Fruit fly (Drosophila melanogaster): ENCODE measurements around the gene CG32284.

CG32284 gene

DNA sequence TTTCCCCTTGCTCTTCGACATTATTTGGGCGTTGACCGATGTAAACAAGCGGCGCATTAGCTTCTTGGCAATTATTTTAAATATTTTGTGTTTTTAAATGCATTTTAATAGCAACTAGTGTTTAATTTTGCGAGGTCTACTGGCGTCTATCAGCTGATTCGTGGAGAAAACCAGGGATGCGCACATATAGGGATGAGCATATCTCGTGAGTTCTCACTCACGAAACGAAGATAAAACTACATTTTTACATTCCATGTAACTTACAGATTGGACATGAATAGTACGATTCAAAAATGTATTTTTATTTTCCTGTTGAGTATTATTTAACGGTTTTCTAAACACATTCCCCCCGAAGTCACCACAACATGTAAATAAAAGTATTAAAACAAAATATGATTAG, 11.0 kb downstream of the CG32284 start, which contains the start of gene CG14966 (continued):
- TF ChIP-seq Stat92E (GFP tag; optimal IDR thresholded peaks at IDR 0.05) = peak in 1 of 3 experiments; percentile 80
- TF ChIP-seq lilli (GFP tag; optimal IDR thresholded peaks at IDR 0.05) = peak; percentile 56
- peak; percentile 58 for TF ChIP-seq gro (GFP tag; optimal IDR thresholded peaks at IDR 0.05)
- peak; percentile 7 for TF ChIP-seq CG18262 (tag; optimal IDR thresholded peaks at IDR 0.05)
- no peak for TF ChIP-seq D19B (GFP tag; optimal IDR thresholded peaks at IDR 0.05)
- peak; percentile 28 for TF ChIP-seq vfl (GFP tag; optimal IDR thresholded peaks at IDR 0.05)
- peak; percentile 23 for TF ChIP-seq CG7839 (tag; optimal IDR thresholded peaks at IDR 0.05)
- TF ChIP-seq CG6791 (GFP tag; IDR thresholded peaks at IDR 0.05; ENCODE audit: partially characterized antibody) = peak; percentile 91
- no peak for TF ChIP-seq Sry-β (GFP tag; optimal IDR thresholded peaks at IDR 0.05)
- TF ChIP-seq E2f2 (GFP tag; IDR thresholded peaks at IDR 0.05) = peak; percentile 52; the same call in 1 of the 2 replicates
- peak; percentile 62 for TF ChIP-seq MESR4 (GFP tag; optimal IDR thresholded peaks at IDR 0.05)
- TF ChIP-seq chm (GFP tag; IDR thresholded peaks at IDR 0.05) = peak; percentile 30; the same call in 1 of the 2 replicates
- peak; percentile 94 for TF ChIP-seq amos (GFP tag; IDR thresholded peaks at IDR 0.05; ENCODE audit: partially characterized antibody)
- peak; percentile 70 for TF ChIP-seq CHES-1-like (GFP tag; optimal IDR thresholded peaks at IDR 0.05)
- TF ChIP-seq CG10979 (tag; optimal IDR thresholded peaks at IDR 0.05) = peak; percentile 1
- TF ChIP-seq Tbp (GFP tag; optimal IDR thresholded peaks at IDR 0.05) = no peak
- 0 out of 2 replicates have a peak, but pooled peaks have one; percentile 28 for TF ChIP-seq Ada2b (GFP tag; IDR thresholded peaks at IDR 0.05)
- TF ChIP-seq sqz (GFP tag; optimal IDR thresholded peaks at IDR 0.05) = no peak
- no peak for TF ChIP-seq CG1024 (GFP tag; IDR thresholded peaks at IDR 0.05)
- TF ChIP-seq CG8089 (GFP tag; optimal IDR thresholded peaks at IDR 0.05) = no peak
- TF ChIP-seq btn (GFP tag; optimal IDR thresholded peaks at IDR 0.05) = no peak
- TF ChIP-seq CG7271 (tag; optimal IDR thresholded peaks at IDR 0.05) = no peak
- TF ChIP-seq Dek (tag; optimal IDR thresholded peaks at IDR 0.05) = peak; percentile 53
- TF ChIP-seq Ets65A (GFP tag) = peak; percentile 27
- TF ChIP-seq nerfin-1 (tag; optimal IDR thresholded peaks at IDR 0.05) = peak; percentile 31
- TF ChIP-seq CG14441 (GFP tag; IDR thresholded peaks at IDR 0.05) = 0 out of 2 replicates have a peak, but pooled peaks have one; percentile 16
- peak; percentile 79 for TF ChIP-seq CG34376 (GFP tag; optimal IDR thresholded peaks at IDR 0.05)
- TF ChIP-seq Deaf1 (tag; optimal IDR thresholded peaks at IDR 0.05) = peak; percentile 0
- TF ChIP-seq kah (GFP tag; optimal IDR thresholded peaks at IDR 0.05) = peak; percentile 15
- TF ChIP-seq Med (GFP tag) = peak; percentile 89
- peak; percentile 66 for TF ChIP-seq CG2120 (GFP tag; optimal IDR thresholded peaks at IDR 0.05)
- no peak for TF ChIP-seq Neu2 (GFP tag; optimal IDR thresholded peaks at IDR 0.05; ENCODE audit: borderline replicate concordance)
- TF ChIP-seq CG18599 (GFP tag; optimal IDR thresholded peaks at IDR 0.05) = peak; percentile 22
- TF ChIP-seq crp (GFP tag; optimal IDR thresholded peaks at IDR 0.05) = peak; percentile 84 to 98
- TF ChIP-seq onecut (GFP tag; IDR thresholded peaks at IDR 0.05) = no peak
- no peak for TF ChIP-seq z (GFP tag; IDR thresholded peaks at IDR 0.05)
- no peak for TF ChIP-seq HHEX (GFP tag; optimal IDR thresholded peaks at IDR 0.05)
- TF ChIP-seq mld (GFP tag; IDR thresholded peaks at IDR 0.05; ENCODE audit: partially characterized antibody) = peak; percentile 78; the same call in 2 of the 3 replicates
- peak; percentile 72 for TF ChIP-seq CTCF (GFP tag; optimal IDR thresholded peaks at IDR 0.05)
- no peak for TF ChIP-seq CG17359 (tag; optimal IDR thresholded peaks at IDR 0.05)
- TF ChIP-seq ato (GFP tag; IDR thresholded peaks at IDR 0.05; ENCODE audit: partially characterized antibody) = peak; percentile 56
- TF ChIP-seq CG7357 (GFP tag; IDR thresholded peaks at IDR 0.05) = no peak
- TF ChIP-seq CG15696 (tag; optimal IDR thresholded peaks at IDR 0.05) = no peak
- TF ChIP-seq scrt (GFP tag; optimal IDR thresholded peaks at IDR 0.05) = peak; percentile 96
- peak; percentile 96 for TF ChIP-seq CG13287 (GFP tag; IDR thresholded peaks at IDR 0.05; ENCODE audit: partially characterized antibody)
- no peak for TF ChIP-seq Rx (GFP tag; IDR thresholded peaks at IDR 0.05)
- TF ChIP-seq dpn (GFP tag; optimal IDR thresholded peaks at IDR 0.05) = peak; percentile 20 to 48
- no peak for TF ChIP-seq CG1529 (GFP tag; optimal IDR thresholded peaks at IDR 0.05)
- no peak for TF ChIP-seq pros (GFP tag; optimal IDR thresholded peaks at IDR 0.05)
- peak; percentile 54 for TF ChIP-seq CG13624 (GFP tag; optimal IDR thresholded peaks at IDR 0.05)

All from whole organism, embryonic.